Fruit fly (Drosophila melanogaster) S2 (cell line): Measurements from ENCODE around the gene ppk7.

Source experiments
- CG8478 ChIP-seq: fragments of >200 bp; optimal IDR thresholded peaks from 2 replicates; lab custom pipeline; 2018
- CTCF ChIP-seq, 2 experiments: fragments of >200 bp; optimal IDR thresholded peaks; 2 replicates each; lab custom pipeline; 2018

DNA sequence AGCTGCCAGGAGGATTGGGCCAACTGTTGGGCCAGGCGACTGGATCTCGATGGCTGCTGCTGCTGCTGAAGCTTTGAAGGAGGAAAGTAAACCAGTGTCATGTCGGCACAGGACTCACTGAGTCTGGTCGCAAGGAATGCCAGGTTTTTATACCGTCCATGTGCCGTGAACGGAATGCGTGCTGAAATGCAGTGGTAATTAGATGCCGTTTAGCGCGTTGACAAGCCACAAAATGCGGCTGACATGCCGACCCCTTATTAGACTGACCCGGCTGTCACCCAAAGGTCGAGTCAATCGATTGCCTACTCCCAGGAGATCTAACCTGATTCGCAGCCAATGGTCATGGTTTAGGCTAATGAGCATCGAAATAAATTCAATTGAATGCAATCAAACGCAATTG is at the start of gene ppk7:
- TF ChIP-seq CTCF (optimal IDR thresholded peaks at IDR 0.05; lab: Kevin White, UChicago) (no peak), CG8478 (lab: Kevin White, UChicago) (no peak)
